Worm (Caenorhabditis elegans) whole organism, L3 larva: Measurements from ENCODE around the gene K01H12.4.

ENCODE experiments used
- ZK546.5 ChIP-seq: sonication (generic microtip); optimal IDR thresholded peaks from 2 replicates; lab custom pipeline; 2017; ENCODE audit warnings: missing biosample characterization, missing genetic modification characterization
- egl-27 ChIP-seq: sonication (generic microtip); optimal IDR thresholded peaks from 4 replicates; lab custom pipeline; 2017; ENCODE audit warnings: missing biosample characterization, missing genetic modification reagents, missing genetic modification characterization
- jun-1 ChIP-seq: fragments of 150-350 bp; optimal IDR thresholded peaks from 2 replicates; lab custom pipeline; 2014; ENCODE audit warnings: missing biosample characterization, missing genetic modification reagents, missing genetic modification characterization
- nhr-76 ChIP-seq: fragments of 150-350 bp; sonication (generic microtip); optimal IDR thresholded peaks from 5 replicates; lab custom pipeline; 2014; ENCODE audit warnings: missing biosample characterization, missing genetic modification characterization
- ztf-11 ChIP-seq: fragments of 150-350 bp; optimal IDR thresholded peaks from 2 replicates; lab custom pipeline; 2014; ENCODE audit warnings: missing biosample characterization, missing genetic modification characterization

- TF ChIP-seq egl-27 (tag; lab: Kevin White, UChicago) (no peak), ztf-11 (no peak), ZK546.5 (tag; lab: Kevin White, UChicago) (no peak), nhr-76 (tag; lab: Kevin White, UChicago) (no peak), jun-1 (tag; lab: Kevin White, UChicago) (peak; percentile 62)
These were observed 41.8 kb upstream of the K01H12.4 start for ce11 chrIV:9671001-9671652.
